Fruit fly (Drosophila melanogaster) whole organism, wandering third instar larva: ENCODE results near the gene CG6441.

Experiments
- Abd-B ChIP-seq: fragments of >200 bp; optimal IDR thresholded peaks from 2 replicates; lab custom pipeline; 2017; ENCODE audit warnings: missing biosample characterization, missing genetic modification characterization
- CG32264 ChIP-seq: fragments of 200-800 bp; sonication (Bioruptor generic); optimal IDR thresholded peaks from 2 replicates; lab custom pipeline; 2016; ENCODE audit warnings: missing biosample characterization, missing genetic modification characterization
- CG9705 ChIP-seq: fragments of 200-800 bp; sonication (Bioruptor generic); optimal IDR thresholded peaks from 2 replicates; lab custom pipeline; 2018; ENCODE audit warnings: missing biosample characterization, mild to moderate bottlenecking, missing genetic modification characterization
- Dfd ChIP-seq: fragments of >200 bp; optimal IDR thresholded peaks from 2 replicates; lab custom pipeline; 2017; ENCODE audit warnings: missing biosample characterization, missing genetic modification characterization
- Dif ChIP-seq: fragments of 200-275, 200-300 bp; sonication (Bioruptor generic); optimal IDR thresholded peaks from 2 replicates; lab custom pipeline; 2018; ENCODE audit warnings: missing biosample characterization, missing genetic modification characterization; ENCODE audit not compliant: partially characterized antibody
- GATAd ChIP-seq: sonication (Bioruptor generic); optimal IDR thresholded peaks from 2 replicates; lab custom pipeline; 2016; ENCODE audit warnings: missing biosample characterization, missing genetic modification characterization
- HLH106 ChIP-seq: fragments of 200-800 bp; optimal IDR thresholded peaks from 3 replicates; lab custom pipeline; 2019; ENCODE audit warnings: missing biosample characterization, mild to moderate bottlenecking, missing genetic modification characterization, moderate library complexity
- Hnf4 ChIP-seq: fragments of 200-800 bp; sonication (Bioruptor generic); optimal IDR thresholded peaks from 2 replicates; lab custom pipeline; 2016; ENCODE audit warnings: missing biosample characterization, mild to moderate bottlenecking, missing genetic modification characterization
- Hr78 ChIP-seq: fragments of >200 bp; optimal IDR thresholded peaks from 2 replicates; lab custom pipeline; 2017; ENCODE audit warnings: missing biosample characterization, missing genetic modification characterization
- Hr83 ChIP-seq: fragments of 200-300 bp; sonication (Bioruptor generic); optimal IDR thresholded peaks from 2 replicates; lab custom pipeline; 2016; ENCODE audit warnings: missing biosample characterization, mild to moderate bottlenecking, missing genetic modification characterization, moderate library complexity; ENCODE audit not compliant: poor library complexity, severe bottlenecking
- Jra ChIP-seq: sonication (Bioruptor generic); optimal IDR thresholded peaks from 2 replicates; lab custom pipeline; 2016; ENCODE audit warnings: missing biosample characterization, missing genetic modification characterization
- N ChIP-seq: fragments of >200 bp; optimal IDR thresholded peaks from 2 replicates; lab custom pipeline; 2018; ENCODE audit warnings: missing biosample characterization, missing external identifiers, missing genetic modification characterization
- OdsH ChIP-seq: fragments of 200-800 bp; sonication (Bioruptor generic); optimal IDR thresholded peaks from 2 replicates; lab custom pipeline; 2016; ENCODE audit warnings: missing biosample characterization, mild to moderate bottlenecking, missing genetic modification characterization
- Sp1 ChIP-seq: fragments of 200-800 bp; sonication (Bioruptor generic); optimal IDR thresholded peaks from 3 replicates; lab custom pipeline; 2019; ENCODE audit warnings: missing biosample characterization, mild to moderate bottlenecking, missing genetic modification characterization, moderate library complexity
- Vsx2 ChIP-seq: fragments of 200-300, 225-300 bp; sonication (Bioruptor generic); optimal IDR thresholded peaks from 2 replicates; lab custom pipeline; 2018; ENCODE audit warnings: missing biosample characterization, missing genetic modification characterization; ENCODE audit not compliant: partially characterized antibody
- br ChIP-seq: fragments of 200-800 bp; sonication (Bioruptor generic); optimal IDR thresholded peaks from 2 replicates; lab custom pipeline; 2016; ENCODE audit warnings: missing biosample characterization, missing genetic modification characterization
- brk ChIP-seq: fragments of 200-800 bp; sonication (Bioruptor generic); optimal IDR thresholded peaks from 2 replicates; lab custom pipeline; 2016; ENCODE audit warnings: missing biosample characterization, mild to moderate bottlenecking, missing genetic modification characterization
- dl ChIP-seq, 2 experiments: fragments of 175-275, 200-275 bp in 1 of 2; fragments of 200-275 bp in 1 of 2; sonication (Bioruptor generic); optimal IDR thresholded peaks; lab custom pipeline; 2018; ENCODE audit warnings: mild to moderate bottlenecking in 2 of 2, missing biosample characterization in 2 of 2, missing genetic modification characterization in 2 of 2, moderate library complexity in 2 of 2; ENCODE audit not compliant: partially characterized antibody in 2 of 2, insufficient read depth in 1 of 2
- dmrt93B ChIP-seq: fragments of 200-800 bp; sonication (Bioruptor generic); optimal IDR thresholded peaks from 2 replicates; lab custom pipeline; 2018; ENCODE audit warnings: missing biosample characterization, mild to moderate bottlenecking, missing genetic modification characterization
- dsf ChIP-seq: sonication (Bioruptor generic); optimal IDR thresholded peaks from 2 replicates; lab custom pipeline; 2016; ENCODE audit warnings: missing biosample characterization, missing genetic modification characterization, borderline replicate concordance
- foxo ChIP-seq, 2 experiments: fragments of 200-800 bp; sonication (Bioruptor generic); optimal IDR thresholded peaks; 2 replicates in 1 of 2; 3 replicates in 1 of 2; lab custom pipeline; 2016 to 2017; ENCODE audit warnings: missing biosample characterization in 2 of 2, missing genetic modification characterization in 2 of 2
- fru ChIP-seq: fragments of 200-800 bp; sonication (Bioruptor generic); optimal IDR thresholded peaks from 3 replicates; lab custom pipeline; 2016; ENCODE audit warnings: missing biosample characterization, mild to moderate bottlenecking, missing genetic modification characterization
- jim ChIP-seq: fragments of 175-275, 200-325 bp; sonication (Bioruptor generic); optimal IDR thresholded peaks from 2 replicates; lab custom pipeline; 2016; ENCODE audit warnings: missing biosample characterization, mild to moderate bottlenecking, missing genetic modification characterization
- lola ChIP-seq: fragments of >200 bp; optimal IDR thresholded peaks from 2 replicates; lab custom pipeline; 2017; ENCODE audit warnings: missing biosample characterization, missing genetic modification characterization
- pan ChIP-seq: fragments of >200 bp; optimal IDR thresholded peaks from 2 replicates; lab custom pipeline; 2017
- psq ChIP-seq: fragments of 200-800 bp; sonication (Bioruptor generic); optimal IDR thresholded peaks from 3 replicates; lab custom pipeline; 2017; ENCODE audit warnings: missing biosample characterization, mild to moderate bottlenecking, missing genetic modification characterization, moderate library complexity
- rgr ChIP-seq: fragments of 200-800 bp; sonication (Bioruptor generic); optimal IDR thresholded peaks from 3 replicates; lab custom pipeline; 2016; ENCODE audit warnings: missing biosample characterization, mild to moderate bottlenecking, missing genetic modification characterization
- sage ChIP-seq: fragments of 200-800 bp; sonication (Bioruptor generic); optimal IDR thresholded peaks from 2 replicates; lab custom pipeline; 2016; ENCODE audit warnings: missing biosample characterization, mild to moderate bottlenecking, missing genetic modification characterization
- sv ChIP-seq: fragments of 200-800 bp; sonication (Bioruptor generic); optimal IDR thresholded peaks from 3 replicates; lab custom pipeline; 2016; ENCODE audit warnings: missing biosample characterization, missing genetic modification characterization
- tai ChIP-seq: sonication (Bioruptor generic); optimal IDR thresholded peaks from 2 replicates; lab custom pipeline; 2016; ENCODE audit warnings: missing biosample characterization, missing genetic modification characterization
- usp ChIP-seq: fragments of >200 bp; optimal IDR thresholded peaks from 2 replicates; lab custom pipeline; 2017; ENCODE audit warnings: missing biosample characterization, missing genetic modification characterization
- woc ChIP-seq: sonication (Bioruptor generic); optimal IDR thresholded peaks from 2 replicates; lab custom pipeline; 2016; ENCODE audit warnings: missing biosample characterization, mild to moderate bottlenecking, missing genetic modification characterization

The CG6441 gene

DNA sequence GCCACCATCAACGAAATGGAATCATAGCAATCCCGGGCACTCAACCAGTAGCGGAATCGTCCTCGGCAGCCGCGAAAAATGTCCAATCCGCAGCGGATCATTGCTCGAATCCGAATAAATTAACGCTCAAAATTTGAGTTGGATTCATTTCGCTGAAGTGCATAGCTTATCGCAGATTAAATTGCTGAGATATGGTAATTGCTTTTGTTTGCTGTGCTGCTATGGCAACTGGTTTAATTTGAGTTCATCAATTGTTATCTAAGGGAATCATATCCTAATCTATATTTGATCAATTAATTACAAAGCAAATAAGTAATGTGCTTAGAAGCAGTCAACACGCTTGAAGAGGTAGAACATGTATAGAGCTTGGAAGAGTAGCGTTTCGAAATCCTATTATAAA lies 12.4 kb upstream of the CG6441 start, which contains the start of gene Gr28b:
Gene Gr28b (minus strand): TSS at position 101 of the 400 bp plus-strand sequence.
- TF ChIP-seq Sp1 (GFP tag; lab: Kevin White, UChicago) (no peak), psq (GFP tag; lab: Kevin White, UChicago) (no peak), fru (GFP tag; lab: Kevin White, UChicago) (no peak)

DNA sequence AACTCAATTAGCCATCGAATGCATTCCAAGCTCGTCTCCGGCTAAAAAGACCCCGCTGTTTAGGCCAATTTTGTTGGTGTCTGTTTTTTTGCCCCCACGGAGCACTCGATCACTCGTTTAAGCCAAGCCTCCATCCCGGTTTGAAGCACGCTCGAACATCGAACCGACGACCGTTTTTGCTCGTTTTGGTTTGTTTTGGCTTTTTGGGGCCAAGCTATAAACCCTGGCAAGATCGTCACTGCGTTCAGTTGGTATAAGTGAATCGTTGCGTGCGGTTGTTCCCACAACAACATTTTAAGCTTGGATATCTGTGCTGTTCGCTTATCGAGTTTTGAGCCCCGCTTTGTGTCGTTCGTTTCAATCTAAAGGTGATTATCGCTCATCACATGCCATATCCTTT lies 8.2 kb upstream of the CG6441 start, which contains the start of gene CG6055:
Gene CG6055 (plus strand): TSS at position 240 of the 400 bp plus-strand sequence.
- TF ChIP-seq lola (GFP tag; lab: Kevin White, UChicago) (no peak), jim (GFP tag; lab: Kevin White, UChicago) (peak; percentile 66), usp (GFP tag; lab: Kevin White, UChicago) (no peak), dsf (GFP tag; lab: Kevin White, UChicago) (no peak), HLH106 (tag; lab: Kevin White, UChicago) (no peak), brk (GFP tag; lab: Kevin White, UChicago) (no peak), Hr78 (GFP tag; lab: Kevin White, UChicago) (no peak), woc (GFP tag; lab: Kevin White, UChicago) (no peak), pan (lab: Kevin White, UChicago) (no peak), dl (GFP tag; optimal IDR thresholded peaks at IDR 0.05; lab: Kevin White, UChicago; ENCODE audit: insufficient read depth in 1 of 2, partially characterized antibody in 2 of 2) (no peak), Abd-B (GFP tag; lab: Kevin White, UChicago) (no peak), tai (no peak), sv (GFP tag; lab: Kevin White, UChicago) (no peak), Vsx2 (GFP tag; lab: Kevin White, UChicago) (peak; percentile 82), OdsH (GFP tag; lab: Kevin White, UChicago) (no peak), Dif (GFP tag; lab: Kevin White, UChicago) (peak; percentile 15), foxo (GFP tag; optimal IDR thresholded peaks at IDR 0.05; lab: Kevin White, UChicago) (no peak)

DNA sequence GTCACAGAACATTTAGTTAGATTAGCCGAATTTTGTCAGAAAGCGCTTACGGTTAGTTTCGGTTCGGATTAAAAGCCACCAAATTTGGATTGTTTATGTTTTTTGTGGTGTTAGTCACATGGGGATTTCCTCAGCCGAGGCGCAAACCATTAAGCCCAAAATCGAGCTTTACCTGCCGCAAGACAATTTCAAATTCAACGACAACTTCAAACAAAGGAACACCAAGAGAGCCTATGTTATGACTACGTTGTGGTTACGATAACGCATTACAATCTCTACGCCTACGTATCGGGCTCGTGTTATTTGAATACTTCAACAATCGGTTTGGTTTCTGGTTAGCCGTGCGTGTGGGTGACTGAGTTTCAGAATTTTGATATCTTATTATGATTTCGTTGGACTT lies 1.3 kb upstream of the CG6441 start:
- TF ChIP-seq Jra (GFP tag; lab: Kevin White, UChicago) = no peak
- TF ChIP-seq fru (GFP tag; lab: Kevin White, UChicago) = no peak
- no peak for TF ChIP-seq Hnf4 (GFP tag; lab: Kevin White, UChicago)
- no peak for TF ChIP-seq rgr (GFP tag; lab: Kevin White, UChicago)
- no peak for TF ChIP-seq GATAd (GFP tag; lab: Kevin White, UChicago)

DNA sequence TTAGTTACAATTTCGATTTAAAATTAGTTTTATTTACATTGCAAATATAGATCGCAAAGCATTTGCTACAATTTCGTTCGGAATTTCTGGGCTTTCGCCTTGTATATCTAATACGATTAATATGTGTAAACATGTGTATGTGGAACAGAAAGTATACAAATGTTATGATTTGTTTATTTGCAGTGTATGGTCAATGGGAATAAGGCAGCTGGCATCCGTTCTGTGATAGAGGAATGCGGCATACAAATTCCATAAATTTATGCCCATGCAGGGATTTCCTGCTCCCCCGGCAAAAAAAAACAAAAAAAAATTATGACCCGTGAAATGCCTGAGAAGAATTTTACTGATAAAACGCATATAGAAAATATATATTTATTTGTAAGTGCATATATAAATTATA lies 11.7 kb downstream of the CG6441 start:
- TF ChIP-seq dl (GFP tag; optimal IDR thresholded peaks at IDR 0.05; lab: Kevin White, UChicago; ENCODE audit: insufficient read depth in 1 of 2, partially characterized antibody in 2 of 2) (no peak), Hnf4 (GFP tag; lab: Kevin White, UChicago) (no peak), Dfd (no peak), Dif (GFP tag; lab: Kevin White, UChicago) (no peak), usp (GFP tag; lab: Kevin White, UChicago) (no peak), lola (GFP tag; lab: Kevin White, UChicago) (no peak), br (GFP tag; lab: Kevin White, UChicago) (no peak), dmrt93B (no peak), OdsH (GFP tag; lab: Kevin White, UChicago) (no peak)

DNA sequence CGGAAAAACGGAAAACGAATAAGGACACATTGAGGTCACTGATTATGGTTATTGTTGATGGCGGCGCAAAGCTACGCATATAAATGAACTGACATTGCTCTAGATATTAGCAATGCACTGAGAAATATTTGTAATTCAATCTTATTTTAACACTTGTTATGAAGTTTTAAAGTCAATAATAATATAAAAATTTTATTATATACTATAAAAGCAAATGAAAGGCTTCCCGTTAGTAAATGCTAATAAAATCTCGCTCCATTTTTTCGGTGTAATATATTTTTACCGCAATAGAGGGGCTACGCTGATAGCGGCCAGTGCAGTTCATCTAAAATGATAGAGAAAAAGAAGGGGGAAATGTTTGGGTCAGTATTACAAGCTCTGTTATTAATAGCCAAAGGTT lies 17.4 kb downstream of the CG6441 start:
- TF ChIP-seq N = no peak

DNA sequence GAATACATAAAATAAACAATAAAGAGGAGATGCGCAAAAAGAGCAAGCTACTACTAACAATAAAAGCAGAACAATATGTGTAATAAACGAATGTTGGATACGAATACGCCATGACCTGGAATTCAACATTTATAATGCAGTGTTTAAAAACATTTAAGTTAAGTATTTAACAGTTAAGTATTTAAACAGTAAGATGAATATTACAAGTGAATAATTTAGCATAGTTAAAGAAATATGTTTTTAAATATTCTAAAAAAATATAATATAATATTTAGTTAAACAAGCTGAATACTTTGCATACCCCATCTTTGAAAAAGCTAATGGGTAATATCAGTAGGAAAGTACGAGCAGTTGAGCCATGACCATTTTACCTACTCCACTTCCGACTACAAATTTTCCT lies 18.0 kb downstream of the CG6441 start:
- TF ChIP-seq Dfd (no peak), jim (GFP tag; lab: Kevin White, UChicago) (no peak), brk (GFP tag; lab: Kevin White, UChicago) (no peak), fru (GFP tag; lab: Kevin White, UChicago) (no peak), CG32264 (GFP tag; lab: Kevin White, UChicago) (no peak), Dif (GFP tag; lab: Kevin White, UChicago) (no peak), sage (GFP tag; lab: Kevin White, UChicago) (no peak), dsf (GFP tag; lab: Kevin White, UChicago) (no peak), OdsH (GFP tag; lab: Kevin White, UChicago) (no peak), br (GFP tag; lab: Kevin White, UChicago) (no peak), Hr83 (GFP tag; lab: Kevin White, UChicago) (no peak), woc (GFP tag; lab: Kevin White, UChicago) (no peak), rgr (GFP tag; lab: Kevin White, UChicago) (no peak), CG9705 (GFP tag; lab: Kevin White, UChicago) (no peak)
